Worm (Caenorhabditis elegans) whole organism, L4/young adult: Measurements from ENCODE around the gene maph-9.

Experiments used
- dao-5 ChIP-seq: sonication (generic microtip); optimal IDR thresholded peaks from 2 replicates; lab custom pipeline; 2016; ENCODE audit warnings: missing genotype, missing genetic modification characterization, moderate library complexity, missing compliant biosample characterization
- him-1 ChIP-seq: sonication (generic microtip); optimal IDR thresholded peaks from 2 replicates; lab custom pipeline; 2016; ENCODE audit warnings: missing genotype, missing genetic modification reagents, missing genetic modification characterization, missing compliant biosample characterization

DNA sequence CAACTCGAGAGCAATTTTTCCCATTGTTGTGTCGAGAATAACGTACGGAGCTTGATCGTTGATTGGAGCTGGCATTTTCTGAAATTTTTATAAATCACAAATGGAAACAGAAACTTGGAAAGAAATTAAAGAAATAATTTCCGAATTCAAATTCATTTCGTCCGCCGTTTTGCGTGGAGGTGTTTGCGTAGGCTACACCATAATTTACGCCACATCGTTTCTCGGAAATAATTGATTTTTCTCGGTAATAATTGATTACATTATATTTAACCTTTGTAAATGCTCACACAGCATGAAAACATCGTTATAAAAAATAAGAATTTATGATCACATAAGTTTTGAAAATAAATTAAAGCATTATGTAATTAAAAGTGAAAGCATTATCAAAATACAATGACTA lies 23.3 kb upstream of the maph-9 start, which contains the start of gene cyn-12:
- TF ChIP-seq dao-5 (no peak), him-1 (tag; lab: Kevin White, UChicago) (no peak)
